Fruit fly (Drosophila melanogaster) S2 (cell line): ENCODE results near the gene CG9706.

Experiments used
- CG8478 ChIP-seq: fragments of >200 bp; optimal IDR thresholded peaks from 2 replicates; lab custom pipeline; 2018
- CTCF ChIP-seq, 2 experiments: fragments of >200 bp; optimal IDR thresholded peaks; 2 replicates each; lab custom pipeline; 2018

DNA sequence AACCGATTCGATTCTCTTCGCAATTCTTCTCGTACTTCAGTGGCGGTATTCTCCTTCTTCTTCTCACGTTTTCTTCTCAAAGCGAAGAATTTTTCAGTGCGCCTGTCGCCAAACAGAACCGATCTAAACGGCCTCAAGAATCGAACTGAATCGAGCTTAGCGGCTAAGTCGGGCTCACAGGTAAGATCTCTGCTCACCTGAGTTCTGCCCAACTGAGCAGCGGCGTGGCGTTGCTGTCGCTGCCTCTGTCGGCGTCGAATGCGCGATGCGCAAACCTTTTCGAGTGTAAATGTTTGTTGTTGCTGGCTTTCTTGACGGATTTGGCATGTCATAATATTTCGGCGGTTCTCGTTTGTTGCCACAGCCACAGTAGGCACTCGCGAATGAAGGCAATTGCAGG, 29.1 kb downstream of the CG9706 start:
- TF ChIP-seq CG8478 (lab: Kevin White, UChicago) (no peak), CTCF (optimal IDR thresholded peaks at IDR 0.05; lab: Kevin White, UChicago) (no peak)
